Worm (Caenorhabditis elegans) whole organism, L2 larva: ENCODE measurements around the gene F09C12.2.

Experiments
- lin-13 ChIP-seq: fragments of 150-350 bp; optimal IDR thresholded peaks from 2 replicates; lab custom pipeline; 2014; ENCODE audit warnings: missing biosample characterization, missing genetic modification reagents, missing genetic modification characterization
- nhr-11 ChIP-seq: fragments of 150-350 bp; optimal IDR thresholded peaks from 2 replicates; lab custom pipeline; 2014; ENCODE audit warnings: missing biosample characterization, missing genetic modification characterization

DNA sequence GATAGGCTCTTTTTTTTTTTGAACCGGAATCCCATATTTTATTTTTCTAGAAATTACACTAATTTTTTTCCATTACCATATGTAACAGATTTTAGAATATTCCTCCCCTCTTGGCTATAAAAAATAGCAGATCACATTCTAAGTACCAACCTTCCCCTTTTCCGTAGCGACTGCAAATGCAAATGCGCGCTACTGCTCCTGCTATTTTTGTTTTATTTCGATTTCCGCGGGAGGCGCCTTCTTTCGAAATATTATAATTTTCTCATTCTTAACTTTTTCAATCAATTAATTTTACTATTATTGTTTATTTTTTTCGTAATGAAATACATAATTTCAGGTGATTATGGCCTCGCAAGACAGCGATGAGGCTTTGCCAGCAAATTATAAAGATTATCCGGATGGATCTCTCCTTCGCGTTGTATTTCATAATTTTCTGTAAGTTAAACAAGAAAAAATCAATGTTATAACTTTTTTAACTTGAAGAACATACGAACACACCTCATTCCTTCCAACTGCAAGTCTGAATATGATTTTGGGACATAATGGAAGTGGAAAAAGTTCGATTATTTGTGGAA, 47.9 kb upstream of the F09C12.2 start, which contains the start of gene smc-5:
- TF ChIP-seq nhr-11 (tag; lab: Kevin White, UChicago) (no peak), lin-13 (GFP tag; lab: Kevin White, UChicago) (peak; percentile 78)
